Worm (Caenorhabditis elegans) whole organism, midembryonic: ENCODE data around the gene F30H5.3.

Source experiments
- T22C8.4 ChIP-seq: fragments of 200-800 bp; sonication (Bioruptor generic); IDR thresholded peaks from 2 replicates; pipeline ENCODE4 v1.3.6; 2022; ENCODE audit warnings: missing genetic modification characterization, missing compliant biosample characterization
- cog-1 ChIP-seq: sonication (generic microtip); optimal IDR thresholded peaks from 2 replicates; lab custom pipeline; 2016; ENCODE audit warnings: missing genetic modification characterization, missing compliant biosample characterization
- flt-1 ChIP-seq: fragments of 200-800 bp; sonication (Bioruptor generic); IDR thresholded peaks from 2 replicates; pipeline ENCODE4 v1.3.6; 2022; ENCODE audit warnings: missing genetic modification characterization, missing compliant biosample characterization
- klf-2 ChIP-seq: fragments of 200-800 bp; sonication (Bioruptor generic); conservative IDR thresholded peaks from 2 replicates; pipeline ENCODE4 v1.3.6; 2022; ENCODE audit warnings: missing genetic modification reagents, missing genetic modification characterization, missing compliant biosample characterization
- med-1 ChIP-seq: sonication (generic microtip); optimal IDR thresholded peaks from 2 replicates; lab custom pipeline; 2017; ENCODE audit warnings: missing genetic modification characterization, mild to moderate bottlenecking, missing compliant biosample characterization, antibody characterized with exemption, missing genetic modification reagents; ENCODE audit not compliant: insufficient read depth
- ref-1 ChIP-seq: fragments of 200-800 bp; sonication (Bioruptor generic); conservative IDR thresholded peaks from 2 replicates; pipeline ENCODE4 v1.3.6; 2022; ENCODE audit warnings: missing genetic modification reagents, missing genetic modification characterization, missing compliant biosample characterization
- tab-1 ChIP-seq: fragments of 200-800 bp; sonication (Bioruptor generic); IDR thresholded peaks from 2 replicates; pipeline ENCODE4 v1.3.6; 2022; ENCODE audit warnings: missing genetic modification characterization, missing compliant biosample characterization
- ztf-23 ChIP-seq: fragments of 200-800 bp; sonication (Bioruptor generic); IDR thresholded peaks from 2 replicates; pipeline ENCODE4 v1.3.6; 2022; ENCODE audit warnings: missing genetic modification reagents, missing genetic modification characterization, missing compliant biosample characterization

ce11 chrIII:482739-483138 lies 29.3 kb downstream of the F30H5.3 start:
- TF ChIP-seq klf-2 (GFP tag; lab: Robert Waterston, UW) (no peak), med-1 (GFP tag; lab: Kevin White, UChicago) (no peak), ref-1 (GFP tag; lab: Robert Waterston, UW) (no peak), tab-1 (GFP tag; lab: Robert Waterston, UW) (no peak), flt-1 (GFP tag; lab: Robert Waterston, UW) (no peak), cog-1 (no peak), ztf-23 (GFP tag; lab: Robert Waterston, UW) (no peak), T22C8.4 (GFP tag; lab: Robert Waterston, UW) (no peak)
